Worm (Caenorhabditis elegans) whole organism, dauer: Measurements from ENCODE around the gene srh-32.

Experiments
- unc-62 ChIP-seq: sonication (generic microtip); optimal IDR thresholded peaks from 2 replicates; lab custom pipeline; 2017; ENCODE audit warnings: missing biosample characterization, missing genetic modification reagents, missing genetic modification characterization

Gene srh-32

ce11 chrV:17728336-17728735, 27.3 kb downstream of the srh-32 start:
- TF ChIP-seq unc-62, result no peak

ce11 chrV:17728757-17729156, 27.7 kb downstream of the srh-32 start:
- TF ChIP-seq unc-62, result no peak

- no peak for TF ChIP-seq unc-62
Observed at ce11 chrV:17732516-17732915, 31.5 kb downstream of the srh-32 start, which contains the start of gene twk-42. Gene twk-42 (minus strand): TSS chrV:17732616.

ce11 chrV:17739801-17740200, 38.8 kb downstream of the srh-32 start, which contains the start of gene cutl-4:
Gene cutl-4 (minus strand): TSS chrV:17739901.
- no peak for TF ChIP-seq unc-62

- no peak for TF ChIP-seq unc-62
Observed at ce11 chrV:17743802-17744201, 42.8 kb downstream of the srh-32 start.

ce11 chrV:17746959-17747358, 45.9 kb downstream of the srh-32 start, which contains the start of gene twk-36:
Gene twk-36 (minus strand): TSS chrV:17747059.
- no peak for TF ChIP-seq unc-62

- no peak for TF ChIP-seq unc-62
Observed at ce11 chrV:17749181-17749580, 48.2 kb downstream of the srh-32 start, which contains the start of gene R12G8.1. Gene R12G8.1 (minus strand): TSS chrV:17749243.

- TF ChIP-seq unc-62, result no peak
Observed at ce11 chrV:17752340-17752739, 51.3 kb downstream of the srh-32 start.
